Fruit fly (Drosophila melanogaster): ENCODE data around the gene msn.

dm6 chr3L:2582753-2583536 is 3.4 kb downstream of the msn start:
- TF ChIP-seq Hr39 (GFP tag; optimal IDR thresholded peaks at IDR 0.05) (peak; percentile 93), CG34406 (GFP tag; optimal IDR thresholded peaks at IDR 0.05) (peak; percentile 69), Smox (GFP tag; optimal IDR thresholded peaks at IDR 0.05) (peak; percentile 88), CG16779 (tag; optimal IDR thresholded peaks at IDR 0.05) (peak; percentile 64), CG10631 (GFP tag; optimal IDR thresholded peaks at IDR 0.05) (peak; percentile 66), CG1621 (tag; optimal IDR thresholded peaks at IDR 0.05) (peak; percentile 67)
